Fruit fly (Drosophila melanogaster) whole organism: Measurements from ENCODE around the gene CG7299.

Source experiments
- CG8478 ChIP-seq: fragments of >200 bp; optimal IDR thresholded peaks from 2 replicates; lab custom pipeline; 2018; ENCODE audit warnings: inconsistent platforms
- pan ChIP-seq: fragments of >200 bp; optimal IDR thresholded peaks from 2 replicates; lab custom pipeline; 2017

dm6 chr2L:10639631-10640030 lies 44.6 kb downstream of the CG7299 start, which contains the start of gene CG31872:
- no peak for TF ChIP-seq pan
- TF ChIP-seq CG8478 (lab: Kevin White, UChicago): no peak
